Fruit fly (Drosophila melanogaster): ENCODE data around the gene CG4822.

CG4822 gene

dm6 chr2L:72752-73435 lies 48.7 kb downstream of the CG4822 start (continued):
- TF ChIP-seq unc-4 (GFP tag; IDR thresholded peaks at IDR 0.05; ENCODE audit: partially characterized antibody) (peak; percentile 66), CG4617 (GFP tag; optimal IDR thresholded peaks at IDR 0.05; ENCODE audit: borderline replicate concordance) (no peak), sqz (GFP tag; optimal IDR thresholded peaks at IDR 0.05) (no peak), CG18011 (GFP tag; optimal IDR thresholded peaks at IDR 0.05) (no peak), crol (GFP tag; IDR thresholded peaks at IDR 0.05) (no peak), Side (GFP tag; optimal IDR thresholded peaks at IDR 0.05) (no peak), bab2 (GFP tag; optimal IDR thresholded peaks at IDR 0.05) (peak; percentile 42), Abd-B (GFP tag; optimal IDR thresholded peaks at IDR 0.05) (no peak), CG15514 (GFP tag; optimal IDR thresholded peaks at IDR 0.05) (peak; percentile 75), CG14710 (tag; optimal IDR thresholded peaks at IDR 0.05) (no peak), CG5245 (GFP tag; optimal IDR thresholded peaks at IDR 0.05) (peak; percentile 32), stc (GFP tag; IDR thresholded peaks at IDR 0.05) (no peak), NC2β (GFP tag; optimal IDR thresholded peaks at IDR 0.05) (no peak), Dfd (GFP tag; optimal IDR thresholded peaks at IDR 0.05) (no peak), NfI (GFP tag; optimal IDR thresholded peaks at IDR 0.05) (peak; percentile 20), danr (GFP tag; IDR thresholded peaks at IDR 0.05) (no peak), CG12219 (GFP tag; optimal IDR thresholded peaks at IDR 0.05) (no peak), tgo (GFP tag; IDR thresholded peaks at IDR 0.05) (no peak), ase (GFP tag; IDR thresholded peaks at IDR 0.05) (0 out of 3 replicates have a peak, but pooled peaks have one; percentile 51), zen (tag; optimal IDR thresholded peaks at IDR 0.05) (no peak), CG13123 (GFP tag; optimal IDR thresholded peaks at IDR 0.05) (peak; percentile 32), fd3F (GFP tag; optimal IDR thresholded peaks at IDR 0.05) (no peak), Dll (GFP tag; IDR thresholded peaks at IDR 0.05; ENCODE audit: partially characterized antibody) (peak; percentile 68; the same call in 2 of the 4 replicates), E2f2 (GFP tag; IDR thresholded peaks at IDR 0.05) (peak; percentile 72), Sox100B (GFP tag; optimal IDR thresholded peaks at IDR 0.05) (no peak), Kr (GFP tag; optimal IDR thresholded peaks at IDR 0.05) (no peak), hb (GFP tag; IDR thresholded peaks at IDR 0.05; ENCODE audit: partially characterized antibody) (no peak), CG16779 (GFP tag; IDR thresholded peaks at IDR 0.05) (no peak), zfh1 (GFP tag; IDR thresholded peaks at IDR 0.05) (peak; percentile 13; the same call in 1 of the 3 replicates), CG3838 (GFP tag; optimal IDR thresholded peaks at IDR 0.05) (no peak), mld (GFP tag; IDR thresholded peaks at IDR 0.05; ENCODE audit: partially characterized antibody) (no peak), CG10565 (GFP tag; optimal IDR thresholded peaks at IDR 0.05) (no peak), cg (GFP tag; optimal IDR thresholded peaks at IDR 0.05) (no peak), CrebB (tag; optimal IDR thresholded peaks at IDR 0.05) (peak; percentile 21), Sin3A (optimal IDR thresholded peaks at IDR 0.05) (no peak), Ptx1 (GFP tag; IDR thresholded peaks at IDR 0.05) (peak; percentile 59), onecut (GFP tag; IDR thresholded peaks at IDR 0.05) (peak; percentile 41), ash1 (GFP tag; optimal IDR thresholded peaks at IDR 0.05) (no peak), Hr78 (GFP tag; optimal IDR thresholded peaks at IDR 0.05) (no peak), Oaz (GFP tag; IDR thresholded peaks at IDR 0.05) (no peak), Asciz (GFP tag; optimal IDR thresholded peaks at IDR 0.05) (peak; percentile 24), ind (GFP tag; optimal IDR thresholded peaks at IDR 0.05) (peak; percentile 33), CG10979 (tag; optimal IDR thresholded peaks at IDR 0.05) (no peak), CG13296 (GFP tag; optimal IDR thresholded peaks at IDR 0.05) (no peak), zf30C (GFP tag; optimal IDR thresholded peaks at IDR 0.05) (no peak), CG17612 (GFP tag; IDR thresholded peaks at IDR 0.05) (no peak), HLH3B (GFP tag; IDR thresholded peaks at IDR 0.05) (peak; percentile 53; the same call in 1 of the 2 replicates), CG15011 (GFP tag; optimal IDR thresholded peaks at IDR 0.05) (no peak), CG8765 (GFP tag; IDR thresholded peaks at IDR 0.05) (no peak), oc (tag; optimal IDR thresholded peaks at IDR 0.05) (no peak)

Measured in whole organism, embryonic.